Fruit fly (Drosophila melanogaster) whole organism, embryonic: Measurements from ENCODE around the gene CG6937.

Experiments
- ATbp ChIP-seq: fragments of 200-800 bp; sonication (Bioruptor generic); optimal IDR thresholded peaks from 2 replicates; lab custom pipeline; 2017; ENCODE audit warnings: missing biosample characterization, mild to moderate bottlenecking, missing genetic modification characterization, missing genetic modification reagents
- Adf1 ChIP-seq: fragments of 200-800 bp; sonication (Bioruptor generic); IDR thresholded peaks from 2 replicates; pipeline ENCODE4 v1.3.6; 2022; ENCODE audit warnings: missing biosample characterization, missing genetic modification characterization
- Atf3 ChIP-seq: fragments of 200-800 bp; sonication (Bioruptor generic); optimal IDR thresholded peaks from 3 replicates; lab custom pipeline; 2016; ENCODE audit warnings: missing biosample characterization, missing genetic modification characterization
- CG10543 ChIP-seq: fragments of 200-800 bp; sonication (Bioruptor generic); optimal IDR thresholded peaks from 3 replicates; lab custom pipeline; 2017; ENCODE audit warnings: missing biosample characterization, mild to moderate bottlenecking, missing genetic modification characterization, moderate library complexity
- CG13123 ChIP-seq: fragments of 200-800 bp; sonication (Bioruptor generic); optimal IDR thresholded peaks from 2 replicates; lab custom pipeline; 2016; ENCODE audit warnings: missing biosample characterization, missing genetic modification characterization
- CG3163 ChIP-seq: fragments of 200-800 bp; sonication (Bioruptor generic); optimal IDR thresholded peaks from 3 replicates; lab custom pipeline; 2016; ENCODE audit warnings: missing biosample characterization, missing genetic modification characterization
- CG34376 ChIP-seq: fragments of 200-800 bp; sonication (Bioruptor generic); optimal IDR thresholded peaks from 2 replicates; lab custom pipeline; 2018; ENCODE audit warnings: missing biosample characterization, mild to moderate bottlenecking, missing genetic modification characterization
- CG3995 ChIP-seq: fragments of 200-800 bp; sonication (Bioruptor generic); optimal IDR thresholded peaks from 3 replicates; lab custom pipeline; 2016; ENCODE audit warnings: missing biosample characterization, missing genetic modification characterization
- CG4404 ChIP-seq: fragments of 200-800 bp; sonication (Bioruptor generic); IDR thresholded peaks from 2 replicates; pipeline ENCODE4 v1.3.6; 2022; ENCODE audit warnings: missing biosample characterization, missing genetic modification characterization
- CG4707 ChIP-seq: fragments of 200-800 bp; sonication (Bioruptor generic); optimal IDR thresholded peaks from 2 replicates; lab custom pipeline; 2018; ENCODE audit warnings: missing biosample characterization, mild to moderate bottlenecking, missing genetic modification characterization, moderate library complexity
- CG7987 ChIP-seq: fragments of 200-800 bp; sonication (Bioruptor generic); optimal IDR thresholded peaks from 2 replicates; lab custom pipeline; 2018; ENCODE audit warnings: missing biosample characterization, mild to moderate bottlenecking, missing genetic modification characterization, moderate library complexity
- CG8924 ChIP-seq: fragments of 200-800 bp; optimal IDR thresholded peaks from 3 replicates; lab custom pipeline; 2019; ENCODE audit warnings: missing biosample characterization, mild to moderate bottlenecking, missing genetic modification characterization, moderate library complexity
- CG9727 ChIP-seq: fragments of 200-800 bp; sonication (Bioruptor generic); optimal IDR thresholded peaks from 3 replicates; lab custom pipeline; 2017; ENCODE audit warnings: missing biosample characterization, mild to moderate bottlenecking, missing genetic modification characterization
- CG9797 ChIP-seq: fragments of 200-800 bp; sonication (Bioruptor generic); optimal IDR thresholded peaks from 3 replicates; lab custom pipeline; 2018; ENCODE audit warnings: missing biosample characterization, mild to moderate bottlenecking, missing genetic modification characterization
- CG9932 ChIP-seq: fragments of 200-800 bp; sonication (Bioruptor generic); IDR thresholded peaks from 2 replicates; pipeline ENCODE4 v1.3.6; 2022; ENCODE audit warnings: missing biosample characterization, missing genetic modification characterization
- D ChIP-seq, 2 experiments: fragments of 200-800 bp in 1 of 2; fragments of >200 bp in 1 of 2; sonication (Bioruptor generic) in 1 of 2; optimal IDR thresholded peaks; 2 replicates in 1 of 2; 3 replicates in 1 of 2; lab custom pipeline; 2017; ENCODE audit warnings: mild to moderate bottlenecking in 1 of 2, missing biosample characterization in 1 of 2, missing genetic modification characterization in 1 of 2, missing genetic modification reagents in 1 of 2
- D19A ChIP-seq: fragments of 200-800 bp; optimal IDR thresholded peaks from 3 replicates; lab custom pipeline; 2019; ENCODE audit warnings: missing biosample characterization, mild to moderate bottlenecking, missing genetic modification characterization, moderate library complexity
- Dad ChIP-seq: fragments of 200-800 bp; sonication (Bioruptor generic); optimal IDR thresholded peaks from 3 replicates; lab custom pipeline; 2016; ENCODE audit warnings: missing biosample characterization, missing genetic modification characterization
- Dfd ChIP-seq, 2 experiments: fragments of >200 bp; optimal IDR thresholded peaks; 2 replicates each; lab custom pipeline; 2017; ENCODE audit warnings: missing biosample characterization in 2 of 2, missing genetic modification characterization in 2 of 2
- E2f2 ChIP-seq: fragments of 200-800 bp; sonication (Bioruptor generic); IDR thresholded peaks from 2 replicates; pipeline ENCODE4 v1.3.6; 2022; ENCODE audit warnings: missing biosample characterization, missing genetic modification characterization
- Ets97D ChIP-seq: fragments of 200-800 bp; sonication (Bioruptor generic); optimal IDR thresholded peaks from 3 replicates; lab custom pipeline; 2016; ENCODE audit warnings: missing biosample characterization, missing genetic modification characterization
- Fer1 ChIP-seq: fragments of 200-800 bp; sonication (Bioruptor generic); optimal IDR thresholded peaks from 2 replicates; lab custom pipeline; 2017; ENCODE audit warnings: missing biosample characterization, mild to moderate bottlenecking, missing genetic modification characterization
- HLH4C ChIP-seq: fragments of 200-800 bp; sonication (Bioruptor generic); IDR thresholded peaks from 3 replicates; pipeline ENCODE4 v1.3.6; 2022; ENCODE audit warnings: missing biosample characterization, missing genetic modification characterization; ENCODE audit not compliant: partially characterized antibody
- HmgD ChIP-seq: fragments of 200-800 bp; sonication (Bioruptor generic); optimal IDR thresholded peaks from 3 replicates; lab custom pipeline; 2016; ENCODE audit warnings: missing biosample characterization, missing genetic modification characterization
- MBD-R2 ChIP-seq: fragments of 200-800 bp; sonication (Bioruptor generic); IDR thresholded peaks from 2 replicates; pipeline ENCODE4 v1.3.6; 2022; ENCODE audit warnings: missing biosample characterization, missing genetic modification characterization
- NFAT ChIP-seq: fragments of 200-800 bp; sonication (Bioruptor generic); IDR thresholded peaks from 2 replicates; pipeline ENCODE4 v1.3.6; 2022; ENCODE audit warnings: missing biosample characterization, missing genetic modification characterization
- Ssrp ChIP-seq: fragments of 200-800 bp; sonication (Bioruptor generic); optimal IDR thresholded peaks from 2 replicates; lab custom pipeline; 2018; ENCODE audit warnings: missing biosample characterization, mild to moderate bottlenecking, missing genetic modification characterization, moderate library complexity
- ase ChIP-seq: fragments of 200-800 bp; sonication (Bioruptor generic); IDR thresholded peaks from 3 replicates; pipeline ENCODE4 v1.3.6; 2022; ENCODE audit warnings: missing biosample characterization, missing genetic modification characterization
- bcd ChIP-seq: fragments of 200-800 bp; sonication (Bioruptor generic); optimal IDR thresholded peaks from 2 replicates; lab custom pipeline; 2017; ENCODE audit warnings: missing biosample characterization, mild to moderate bottlenecking, missing genetic modification characterization
- bsh ChIP-seq, 2 experiments: fragments of 200-800 bp; sonication (Bioruptor generic); optimal IDR thresholded peaks; 2 replicates each; lab custom pipeline; 2017 to 2018; ENCODE audit warnings: mild to moderate bottlenecking in 2 of 2, missing biosample characterization in 2 of 2, missing genetic modification characterization in 2 of 2, moderate library complexity in 1 of 2
- chinmo ChIP-seq: fragments of 200-800 bp; sonication (Bioruptor generic); IDR thresholded peaks from 4 replicates; pipeline ENCODE4 v1.3.6; 2022; ENCODE audit warnings: missing biosample characterization, missing genetic modification characterization; ENCODE audit not compliant: partially characterized antibody
- chn ChIP-seq: fragments of 200-800 bp; sonication (Bioruptor generic); optimal IDR thresholded peaks from 2 replicates; lab custom pipeline; 2016; ENCODE audit warnings: missing biosample characterization, missing genetic modification characterization
- croc ChIP-seq: fragments of 200-800 bp; sonication (Bioruptor generic); conservative IDR thresholded peaks from 3 replicates; pipeline ENCODE4 v1.3.6; 2022; ENCODE audit warnings: missing biosample characterization, missing genetic modification characterization
- esg ChIP-seq: fragments of 200-800 bp; sonication (Bioruptor generic); conservative IDR thresholded peaks from 2 replicates; pipeline ENCODE4 v1.3.6; 2022; ENCODE audit warnings: missing biosample characterization, missing genetic modification characterization
- fru ChIP-seq: fragments of >200 bp; optimal IDR thresholded peaks from 2 replicates; lab custom pipeline; 2017
- grn ChIP-seq: fragments of 200-800 bp; sonication (Bioruptor generic); optimal IDR thresholded peaks from 3 replicates; lab custom pipeline; 2017; ENCODE audit warnings: missing biosample characterization, missing genetic modification characterization
- gsb-n ChIP-seq: fragments of 200-800 bp; sonication (Bioruptor generic); optimal IDR thresholded peaks from 3 replicates; lab custom pipeline; 2018; ENCODE audit warnings: missing biosample characterization, mild to moderate bottlenecking, missing genetic modification characterization
- insv ChIP-seq, 2 experiments: fragments of 200-800 bp; sonication (Bioruptor generic); optimal IDR thresholded peaks; 3 replicates each; lab custom pipeline; 2016 to 2018; ENCODE audit warnings: missing biosample characterization in 2 of 2, missing genetic modification characterization in 2 of 2
- lab ChIP-seq: fragments of 200-800 bp; sonication (Bioruptor generic); optimal IDR thresholded peaks from 3 replicates; lab custom pipeline; 2017; ENCODE audit warnings: missing biosample characterization, missing genetic modification characterization, mild to moderate bottlenecking, moderate library complexity, missing genetic modification reagents
- luna ChIP-seq: fragments of 200-800 bp; sonication (Bioruptor generic); optimal IDR thresholded peaks from 2 replicates; lab custom pipeline; 2016; ENCODE audit warnings: missing biosample characterization, missing genetic modification characterization
- mirr ChIP-seq: fragments of 200-800 bp; sonication (Bioruptor generic); optimal IDR thresholded peaks from 3 replicates; lab custom pipeline; 2018; ENCODE audit warnings: missing biosample characterization, mild to moderate bottlenecking, missing genetic modification characterization
- schlank ChIP-seq: fragments of 200-800 bp; sonication (Bioruptor generic); optimal IDR thresholded peaks from 2 replicates; lab custom pipeline; 2018; ENCODE audit warnings: missing biosample characterization, mild to moderate bottlenecking, missing genetic modification characterization
- slou ChIP-seq: fragments of 200-800 bp; sonication (Bioruptor generic); optimal IDR thresholded peaks from 3 replicates; lab custom pipeline; 2016; ENCODE audit warnings: missing biosample characterization, missing genetic modification characterization
- ssp ChIP-seq: fragments of 200-800 bp; sonication (Bioruptor generic); IDR thresholded peaks from 2 replicates; pipeline ENCODE4 v1.3.6; 2022; ENCODE audit warnings: missing biosample characterization, missing genetic modification characterization
- tll ChIP-seq, 2 experiments: fragments of 200-800 bp in 1 of 2; fragments of >200 bp in 1 of 2; sonication (Bioruptor generic) in 1 of 2; optimal IDR thresholded peaks; 2 replicates each; lab custom pipeline; 2017 to 2019; ENCODE audit warnings: missing biosample characterization in 2 of 2, missing genetic modification characterization in 2 of 2, mild to moderate bottlenecking in 1 of 2, moderate library complexity in 1 of 2

Gene CG6937

dm6 chr3R:22624737-22625136 lies 40.2 kb downstream of the CG6937 start (continued):
- TF ChIP-seq Ssrp (peak; percentile 52), HmgD (GFP tag; lab: Kevin White, UChicago) (no peak), HLH4C (GFP tag; lab: Robert Waterston, UW) (no peak), bcd (peak; percentile 59), ssp (GFP tag; lab: Robert Waterston, UW) (peak; percentile 61), tll (GFP tag; optimal IDR thresholded peaks at IDR 0.05; lab: Kevin White, UChicago) (no peak), CG7987 (GFP tag; lab: Kevin White, UChicago) (no peak), CG8924 (tag; lab: Kevin White, UChicago) (peak; percentile 71), Ets97D (GFP tag; lab: Kevin White, UChicago) (no peak), CG4707 (GFP tag; lab: Kevin White, UChicago) (peak; percentile 26), ATbp (GFP tag; lab: Kevin White, UChicago) (peak; percentile 55), MBD-R2 (GFP tag; lab: Robert Waterston, UW) (peak; percentile 25; the same call in 1 of the 2 replicates), luna (no peak), croc (GFP tag; lab: Robert Waterston, UW) (peak; percentile 27; the same call in 2 of the 3 replicates), D (optimal IDR thresholded peaks at IDR 0.05; lab: Kevin White, UChicago) (no peak), D (GFP tag; optimal IDR thresholded peaks at IDR 0.05; lab: Kevin White, UChicago) (peak; percentile 49), Dad (peak; percentile 10), gsb-n (no peak), Fer1 (GFP tag; lab: Kevin White, UChicago) (peak; percentile 65), mirr (no peak), E2f2 (GFP tag; lab: Robert Waterston, UW) (peak; percentile 49), CG34376 (no peak), CG10543 (GFP tag; lab: Kevin White, UChicago) (no peak), CG9932 (GFP tag; lab: Robert Waterston, UW) (peak; percentile 63), ase (GFP tag; lab: Robert Waterston, UW) (peak; percentile 75; the same call in 2 of the 3 replicates), Atf3 (peak; percentile 26), schlank (tag; lab: Kevin White, UChicago) (no peak), Dfd (GFP tag; optimal IDR thresholded peaks at IDR 0.05; lab: Kevin White, UChicago) (no peak), slou (GFP tag; lab: Kevin White, UChicago) (no peak), lab (GFP tag; lab: Kevin White, UChicago) (no peak), fru (lab: Kevin White, UChicago) (no peak), CG4404 (GFP tag; lab: Robert Waterston, UW) (0 out of 2 replicates have a peak, but pooled peaks have one; percentile 35), NFAT (GFP tag; lab: Robert Waterston, UW) (0 out of 2 replicates have a peak, but pooled peaks have one; percentile 18), insv (GFP tag; optimal IDR thresholded peaks at IDR 0.05; lab: Kevin White, UChicago) (no peak), CG9797 (no peak), CG3163 (no peak), CG3995 (GFP tag; lab: Kevin White, UChicago) (no peak), chinmo (GFP tag; lab: Robert Waterston, UW) (no peak), CG9727 (GFP tag; lab: Kevin White, UChicago) (peak; percentile 42), bsh (GFP tag; optimal IDR thresholded peaks at IDR 0.05; lab: Kevin White, UChicago) (peak; percentile 47 to 71), D19A (tag; lab: Kevin White, UChicago) (no peak), Adf1 (GFP tag; lab: Robert Waterston, UW) (no peak), grn (GFP tag; lab: Kevin White, UChicago) (no peak), chn (GFP tag; lab: Kevin White, UChicago) (peak; percentile 45), CG13123 (GFP tag; lab: Kevin White, UChicago) (no peak), esg (GFP tag; lab: Robert Waterston, UW) (peak; percentile 68)
